Worm (Caenorhabditis elegans) whole organism, young adult: ENCODE measurements around the gene Y7A5A.9.

Experiments
- F37B4.10 ChIP-seq: fragments of 200-800 bp; sonication (Bioruptor generic); IDR thresholded peaks from 2 replicates; pipeline ENCODE4 v1.3.6; 2022; ENCODE audit warnings: missing genetic modification characterization, missing compliant biosample characterization
- F49E8.2 ChIP-seq: sonication (generic microtip); optimal IDR thresholded peaks from 3 replicates; lab custom pipeline; 2017; ENCODE audit warnings: missing genetic modification characterization, mild to moderate bottlenecking, missing compliant biosample characterization, antibody characterized with exemption, moderate library complexity; ENCODE audit not compliant: insufficient read depth
- ZK185.1 ChIP-seq: sonication (generic microtip); optimal IDR thresholded peaks from 2 replicates; lab custom pipeline; 2016; ENCODE audit warnings: mild to moderate bottlenecking, missing genetic modification characterization, missing compliant biosample characterization; ENCODE audit not compliant: poor library complexity, severe bottlenecking
- ekl-4 ChIP-seq: fragments of 200-800 bp; sonication (Bioruptor generic); IDR thresholded peaks from 2 replicates; pipeline ENCODE4 v1.3.6; 2022; ENCODE audit warnings: missing genetic modification reagents, missing genetic modification characterization, missing compliant biosample characterization
- pha-4 ChIP-seq: fragments of 150-350 bp; sonication (generic microtip); optimal IDR thresholded peaks from 2 replicates; lab custom pipeline; 2014; ENCODE audit warnings: missing biosample characterization, missing genetic modification reagents, missing genetic modification characterization

ce11 chrX:15779503-15779902 is 47.5 kb upstream of the Y7A5A.9 start:
- TF ChIP-seq F49E8.2 (no peak), ekl-4 (GFP tag; lab: Robert Waterston, UW) (no peak), pha-4 (tag; lab: Kevin White, UChicago) (no peak), ZK185.1 (no peak), F37B4.10 (GFP tag; lab: Robert Waterston, UW) (no peak)
